Worm (Caenorhabditis elegans) whole organism, L4 larva: ENCODE results near the gene T04C12.33.

Experiments
- F10B5.3 ChIP-seq: sonication (generic microtip); optimal IDR thresholded peaks from 2 replicates; lab custom pipeline; 2016; ENCODE audit warnings: mild to moderate bottlenecking, missing genetic modification characterization, missing compliant biosample characterization
- F26F4.8 ChIP-seq: fragments of 200-800 bp; sonication (Bioruptor generic); conservative IDR thresholded peaks from 2 replicates; pipeline ENCODE4 v1.3.6; 2022; ENCODE audit warnings: missing genetic modification characterization, missing compliant biosample characterization
- F37D6.2 ChIP-seq: sonication (generic microtip); optimal IDR thresholded peaks from 2 replicates; lab custom pipeline; 2016; ENCODE audit warnings: mild to moderate bottlenecking, missing genetic modification characterization, missing compliant biosample characterization
- F49E8.2 ChIP-seq: sonication (generic microtip); optimal IDR thresholded peaks from 2 replicates; lab custom pipeline; 2016; ENCODE audit warnings: missing compliant biosample characterization, mild to moderate bottlenecking, missing genetic modification characterization, borderline replicate concordance
- T20F7.1 ChIP-seq: fragments of 200-800 bp; sonication (Bioruptor generic); optimal IDR thresholded peaks from 2 replicates; lab custom pipeline; 2018; ENCODE audit warnings: mild to moderate bottlenecking, missing genetic modification characterization, missing compliant biosample characterization
- Y105C5A.15 ChIP-seq: fragments of 200-800 bp; sonication (Bioruptor generic); IDR thresholded peaks from 2 replicates; pipeline ENCODE4 v1.3.6; 2022; ENCODE audit warnings: missing genetic modification characterization, missing compliant biosample characterization
- Y48G9A.11 ChIP-seq: fragments of 200-800 bp; sonication (Bioruptor generic); IDR thresholded peaks from 2 replicates; pipeline ENCODE4 v1.3.6; 2022; ENCODE audit warnings: missing genetic modification reagents, missing genetic modification characterization, missing compliant biosample characterization
- Y75B8A.6 ChIP-seq: fragments of 200-800 bp; sonication (Bioruptor generic); IDR thresholded peaks from 2 replicates; pipeline ENCODE4 v1.3.6; 2022; ENCODE audit warnings: missing genetic modification reagents, missing genetic modification characterization, missing compliant biosample characterization
- ZK337.2 ChIP-seq: fragments of 200-800 bp; sonication (Bioruptor generic); IDR thresholded peaks from 2 replicates; pipeline ENCODE4 v1.3.6; 2022; ENCODE audit warnings: missing genetic modification reagents, missing genetic modification characterization, missing compliant biosample characterization
- aha-1 ChIP-seq: fragments of 150-350 bp; peaks from one replicate; lab custom pipeline; 2014; ENCODE audit warnings: missing biosample characterization, missing genetic modification characterization
- arid-1 ChIP-seq: fragments of 200-800 bp; sonication (Bioruptor generic); conservative IDR thresholded peaks from 2 replicates; pipeline ENCODE4 v1.3.6; 2022; ENCODE audit warnings: missing genetic modification reagents, missing genetic modification characterization, missing compliant biosample characterization
- ceh-20 ChIP-seq: fragments of 200-800 bp; sonication (Bioruptor generic); IDR thresholded peaks from 2 replicates; pipeline ENCODE4 v1.3.6; 2022; ENCODE audit warnings: missing genetic modification reagents, missing genetic modification characterization, missing compliant biosample characterization
- ceh-28 ChIP-seq: fragments of 150-350 bp; optimal IDR thresholded peaks from 2 replicates; lab custom pipeline; 2014; ENCODE audit warnings: missing biosample characterization, missing genetic modification reagents, missing genetic modification characterization
- daf-19 ChIP-seq: fragments of 200-800 bp; sonication (Bioruptor generic); conservative IDR thresholded peaks from 2 replicates; pipeline ENCODE4 v1.3.6; 2022; ENCODE audit warnings: missing genetic modification characterization, missing compliant biosample characterization
- daf-8 ChIP-seq: fragments of 200-800 bp; sonication (Bioruptor generic); IDR thresholded peaks from 2 replicates; pipeline ENCODE4 v1.3.6; 2022; ENCODE audit warnings: missing genetic modification characterization, missing compliant biosample characterization
- dmd-6 ChIP-seq: fragments of 200-800 bp; sonication (Bioruptor generic); IDR thresholded peaks from 2 replicates; pipeline ENCODE4 v1.3.6; 2022; ENCODE audit warnings: missing genetic modification reagents, missing genetic modification characterization, missing compliant biosample characterization
- dmd-8 ChIP-seq: fragments of 200-800 bp; sonication (Bioruptor generic); IDR thresholded peaks from 2 replicates; pipeline ENCODE4 v1.3.6; 2022; ENCODE audit warnings: missing genetic modification characterization, missing compliant biosample characterization
- dpl-1 ChIP-seq: fragments of 150-350 bp; optimal IDR thresholded peaks from 2 replicates; lab custom pipeline; 2014; ENCODE audit warnings: missing biosample characterization, missing genetic modification reagents, missing genetic modification characterization
- dve-1 ChIP-seq: sonication (generic microtip); optimal IDR thresholded peaks from 2 replicates; lab custom pipeline; 2017; ENCODE audit warnings: antibody characterized with exemption, mild to moderate bottlenecking, missing genetic modification characterization, missing compliant biosample characterization; ENCODE audit not compliant: insufficient read depth
- fkh-10 ChIP-seq: fragments of 150-350 bp; optimal IDR thresholded peaks from 2 replicates; lab custom pipeline; 2014; ENCODE audit warnings: missing biosample characterization, missing genetic modification reagents, missing genetic modification characterization
- fos-1 ChIP-seq: fragments of 150-350 bp; optimal IDR thresholded peaks from 2 replicates; lab custom pipeline; 2014; ENCODE audit warnings: missing biosample characterization, missing genetic modification characterization
- gei-8 ChIP-seq: fragments of 200-800 bp; sonication (Bioruptor generic); optimal IDR thresholded peaks from 2 replicates; lab custom pipeline; 2018; ENCODE audit warnings: mild to moderate bottlenecking, missing genetic modification characterization, missing compliant biosample characterization
- hif-1 ChIP-seq, 2 experiments: sonication (generic microtip); optimal IDR thresholded peaks; 2 replicates each; lab custom pipeline; 2016 to 2017; ENCODE audit warnings: missing compliant biosample characterization in 2 of 2, missing genetic modification characterization in 2 of 2, missing genetic modification reagents in 2 of 2, missing genotype in 2 of 2, mild to moderate bottlenecking in 1 of 2
- hlh-11 ChIP-seq: fragments of 200-800 bp; sonication (Bioruptor generic); optimal IDR thresholded peaks from 2 replicates; lab custom pipeline; 2018; ENCODE audit warnings: mild to moderate bottlenecking, missing genetic modification characterization, missing compliant biosample characterization
- hlh-30 ChIP-seq: sonication (generic microtip); optimal IDR thresholded peaks from 2 replicates; lab custom pipeline; 2017; ENCODE audit warnings: antibody characterized with exemption, mild to moderate bottlenecking, missing genetic modification characterization, missing compliant biosample characterization; ENCODE audit not compliant: insufficient read depth
- hmg-1.1 ChIP-seq: fragments of 200-800 bp; sonication (Bioruptor generic); IDR thresholded peaks from 2 replicates; pipeline ENCODE4 v1.3.6; 2022; ENCODE audit warnings: missing genetic modification reagents, missing genetic modification characterization, missing compliant biosample characterization
- lin-1 ChIP-seq: fragments of 200-800 bp; sonication (Bioruptor generic); IDR thresholded peaks from 2 replicates; pipeline ENCODE4 v1.3.6; 2022; ENCODE audit warnings: missing genetic modification reagents, missing genetic modification characterization, missing compliant biosample characterization
- lin-39 ChIP-seq: fragments of 150-350 bp; optimal IDR thresholded peaks from 2 replicates; lab custom pipeline; 2014; ENCODE audit warnings: missing biosample characterization, missing genetic modification reagents, missing genetic modification characterization
- mdt-29 ChIP-seq: fragments of 200-800 bp; sonication (Bioruptor generic); IDR thresholded peaks from 2 replicates; pipeline ENCODE4 v1.3.6; 2022; ENCODE audit warnings: missing genetic modification reagents, missing genetic modification characterization, missing compliant biosample characterization
- mep-1 ChIP-seq: fragments of 150-350 bp; sonication (generic microtip); optimal IDR thresholded peaks from 3 replicates; lab custom pipeline; 2014; ENCODE audit warnings: missing biosample characterization, missing genetic modification characterization
- mxl-2 ChIP-seq: fragments of 200-800 bp; sonication (Bioruptor generic); conservative IDR thresholded peaks from 2 replicates; pipeline ENCODE4 v1.3.6; 2022; ENCODE audit warnings: missing genetic modification reagents, missing genetic modification characterization, missing compliant biosample characterization
- mxl-3 ChIP-seq: fragments of 200-800 bp; sonication (Bioruptor generic); optimal IDR thresholded peaks from 2 replicates; lab custom pipeline; 2018; ENCODE audit warnings: mild to moderate bottlenecking, missing genetic modification characterization, missing compliant biosample characterization
- nhr-102 ChIP-seq: sonication (generic microtip); optimal IDR thresholded peaks from 2 replicates; lab custom pipeline; 2016; ENCODE audit warnings: mild to moderate bottlenecking, missing genetic modification characterization, moderate library complexity, missing compliant biosample characterization
- nhr-237 ChIP-seq: sonication (generic microtip); optimal IDR thresholded peaks from 2 replicates; lab custom pipeline; 2017; ENCODE audit warnings: missing biosample characterization, missing genetic modification characterization
- nhr-6 ChIP-seq: fragments of 150-350 bp; optimal IDR thresholded peaks from 2 replicates; lab custom pipeline; 2014; ENCODE audit warnings: missing biosample characterization, missing genetic modification characterization
- pha-4 ChIP-seq, 2 experiments: fragments of 150-350 bp in 1 of 2; fragments of 200-800 bp in 1 of 2; sonication (Bioruptor generic) in 1 of 2; IDR thresholded peaks in 1 of 2; optimal IDR thresholded peaks in 1 of 2; 2 replicates each; pipeline versions ENCODE4 v1.3.6 to Lab custom; 2014 to 2022; ENCODE audit warnings: missing genetic modification characterization in 2 of 2, missing genetic modification reagents in 2 of 2, missing biosample characterization in 1 of 2, missing compliant biosample characterization in 1 of 2
- php-3 ChIP-seq: fragments of 200-800 bp; sonication (Bioruptor generic); IDR thresholded peaks from 2 replicates; pipeline ENCODE4 v1.3.6; 2022; ENCODE audit warnings: missing genetic modification reagents, missing genetic modification characterization, missing compliant biosample characterization
- pqm-1 ChIP-seq: sonication (generic microtip); optimal IDR thresholded peaks from 2 replicates; lab custom pipeline; 2017; ENCODE audit warnings: missing biosample characterization, missing genetic modification characterization
- saeg-2 ChIP-seq: fragments of 200-800 bp; sonication (Bioruptor generic); IDR thresholded peaks from 2 replicates; pipeline ENCODE4 v1.3.6; 2022; ENCODE audit warnings: missing genetic modification reagents, missing genetic modification characterization, missing compliant biosample characterization
- skn-1 ChIP-seq: fragments of 150-350 bp; optimal IDR thresholded peaks from 2 replicates; lab custom pipeline; 2014; ENCODE audit warnings: missing biosample characterization, missing genetic modification characterization
- snpc-4 ChIP-seq: fragments of 150-350 bp; optimal IDR thresholded peaks from 2 replicates; lab custom pipeline; 2014; ENCODE audit warnings: missing biosample characterization, missing genetic modification characterization
- spr-1 ChIP-seq: sonication (generic microtip); optimal IDR thresholded peaks from 2 replicates; lab custom pipeline; 2016; ENCODE audit warnings: mild to moderate bottlenecking, missing genetic modification characterization, missing compliant biosample characterization
- tra-1 ChIP-seq: fragments of 200-800 bp; sonication (Bioruptor generic); IDR thresholded peaks from 2 replicates; pipeline ENCODE4 v1.3.6; 2022; ENCODE audit warnings: missing genetic modification reagents, missing genetic modification characterization, missing compliant biosample characterization
- unc-130 ChIP-seq: sonication (generic microtip); optimal IDR thresholded peaks from 2 replicates; lab custom pipeline; 2016; ENCODE audit warnings: missing genetic modification reagents, missing genetic modification characterization, missing compliant biosample characterization
- unc-39 ChIP-seq: sonication (generic microtip); optimal IDR thresholded peaks from 2 replicates; lab custom pipeline; 2017; ENCODE audit warnings: missing biosample characterization, missing genetic modification characterization
- unc-62 ChIP-seq, 3 experiments: fragments of 150-350 bp in 1 of 3; sonication (generic microtip); optimal IDR thresholded peaks in 2 of 3; peaks in 1 of 3; 1 replicate in 1 of 3; 2 replicates in 2 of 3; lab custom pipeline; 2014 to 2017; ENCODE audit warnings: missing biosample characterization in 3 of 3, missing genetic modification characterization in 3 of 3, missing genetic modification reagents in 3 of 3, missing genotype in 1 of 3
- zfp-2 ChIP-seq: sonication (generic microtip); optimal IDR thresholded peaks from 2 replicates; lab custom pipeline; 2016; ENCODE audit warnings: mild to moderate bottlenecking, missing genetic modification characterization, missing compliant biosample characterization
- zfp-3 ChIP-seq: fragments of 200-800 bp; sonication (Bioruptor generic); conservative IDR thresholded peaks from 2 replicates; pipeline ENCODE4 v1.3.6; 2022; ENCODE audit warnings: missing genetic modification reagents, missing genetic modification characterization, missing compliant biosample characterization
- ztf-7 ChIP-seq: fragments of 150-350 bp; optimal IDR thresholded peaks from 2 replicates; lab custom pipeline; 2014; ENCODE audit warnings: missing biosample characterization, missing genetic modification characterization

T04C12.33 gene

DNA sequence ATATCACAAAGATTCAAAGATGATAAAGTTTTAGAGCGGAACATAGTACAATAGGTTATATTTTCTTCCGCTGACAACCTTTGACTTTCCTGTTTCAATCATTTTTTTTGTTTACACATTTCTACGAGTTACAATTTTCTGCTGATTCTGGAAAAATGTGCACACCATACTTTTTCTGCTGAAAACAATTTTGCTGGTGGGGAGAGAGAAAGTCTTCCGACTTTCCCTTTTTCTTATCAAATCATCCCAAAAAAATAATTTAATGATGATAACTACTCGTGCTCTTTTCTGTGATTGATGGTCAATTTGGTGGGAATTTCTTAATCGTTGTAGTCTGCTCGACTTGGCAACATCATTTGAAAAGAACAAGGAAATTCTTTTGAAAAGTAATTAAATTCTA lies 44.4 kb upstream of the T04C12.33 start (continued):
- TF ChIP-seq F26F4.8 (GFP tag; lab: Robert Waterston, UW) (no peak), lin-1 (GFP tag; lab: Robert Waterston, UW) (0 out of 2 replicates have a peak, but pooled peaks have one; percentile 26), zfp-3 (no peak), ZK337.2 (GFP tag; lab: Robert Waterston, UW) (no peak), nhr-102 (no peak), gei-8 (GFP tag; lab: Kevin White, UChicago) (no peak), ceh-28 (no peak), dmd-8 (GFP tag; lab: Robert Waterston, UW) (no peak), dve-1 (tag; lab: Kevin White, UChicago) (peak; percentile 38), hlh-30 (no peak), daf-8 (GFP tag; lab: Robert Waterston, UW) (no peak), snpc-4 (tag; lab: Kevin White, UChicago) (no peak), F10B5.3 (tag; lab: Kevin White, UChicago) (no peak), unc-39 (tag; lab: Kevin White, UChicago) (no peak), php-3 (GFP tag; lab: Robert Waterston, UW) (0 out of 2 replicates have a peak, but pooled peaks have one; percentile 53), Y48G9A.11 (GFP tag; lab: Robert Waterston, UW) (no peak), daf-19 (GFP tag; lab: Robert Waterston, UW) (no peak), fos-1 (tag; lab: Kevin White, UChicago) (no peak), dmd-6 (peak; percentile 88), mdt-29 (GFP tag; lab: Robert Waterston, UW) (no peak), lin-39 (no peak), fkh-10 (GFP tag; lab: Kevin White, UChicago) (no peak), saeg-2 (GFP tag; lab: Robert Waterston, UW) (no peak), spr-1 (tag; lab: Kevin White, UChicago) (no peak), nhr-6 (tag; lab: Kevin White, UChicago) (no peak), Y105C5A.15 (GFP tag; lab: Robert Waterston, UW) (no peak), Y75B8A.6 (GFP tag; lab: Robert Waterston, UW) (no peak), tra-1 (GFP tag; lab: Robert Waterston, UW) (0 out of 2 replicates have a peak, but pooled peaks have one; percentile 19), skn-1 (tag; lab: Kevin White, UChicago) (no peak), nhr-237 (tag; lab: Kevin White, UChicago) (no peak), ztf-7 (tag; lab: Kevin White, UChicago) (no peak), pqm-1 (tag; lab: Kevin White, UChicago) (peak; percentile 27), pha-4 (GFP tag; IDR thresholded peaks at IDR 0.05; lab: Robert Waterston, UW) (no peak), pha-4 (tag; optimal IDR thresholded peaks at IDR 0.05; lab: Kevin White, UChicago) (no peak), F49E8.2 (tag; lab: Kevin White, UChicago) (no peak), mxl-3 (GFP tag; lab: Kevin White, UChicago) (no peak), hlh-11 (tag; lab: Kevin White, UChicago) (peak; percentile 65), hif-1 (tag; optimal IDR thresholded peaks at IDR 0.05; lab: Kevin White, UChicago) (no peak), mep-1 (tag; lab: Kevin White, UChicago) (no peak), arid-1 (GFP tag; lab: Robert Waterston, UW) (no peak)

- 0 out of 2 replicates have a peak, but pooled peaks have one; percentile 38 for TF ChIP-seq mxl-2 (GFP tag; lab: Robert Waterston, UW)
- TF ChIP-seq dpl-1 (GFP tag; lab: Kevin White, UChicago): no peak
- peak; percentile 49 for TF ChIP-seq pqm-1 (tag; lab: Kevin White, UChicago)
- no peak for TF ChIP-seq F37D6.2 (tag; lab: Kevin White, UChicago)
- TF ChIP-seq hmg-1.1 (GFP tag; lab: Robert Waterston, UW): no peak
- TF ChIP-seq ceh-20 (GFP tag; lab: Robert Waterston, UW): peak; percentile 22; the same call in 1 of the 2 replicates
- peak; percentile 86 for TF ChIP-seq hlh-11 (tag; lab: Kevin White, UChicago)
- peak; percentile 78 for TF ChIP-seq tra-1 (GFP tag; lab: Robert Waterston, UW)
- TF ChIP-seq F10B5.3 (tag; lab: Kevin White, UChicago): no peak
- TF ChIP-seq T20F7.1: peak; percentile 45
- peak in 1 of 2 experiments; percentile 5 for TF ChIP-seq unc-62 (GFP tag; optimal IDR thresholded peaks at IDR 0.05 in 1 of 2; lab: Kevin White, UChicago)
- no peak for TF ChIP-seq unc-62 (tag; optimal IDR thresholded peaks at IDR 0.05; lab: Kevin White, UChicago)
- TF ChIP-seq php-3 (GFP tag; lab: Robert Waterston, UW): peak; percentile 45; the same call in 1 of the 2 replicates
- TF ChIP-seq hif-1 (tag; optimal IDR thresholded peaks at IDR 0.05; lab: Kevin White, UChicago): no peak
- no peak for TF ChIP-seq zfp-2 (tag; lab: Kevin White, UChicago)
- peak; percentile 58 for TF ChIP-seq aha-1 (tag; lab: Kevin White, UChicago)
- no peak for TF ChIP-seq pha-4 (GFP tag; IDR thresholded peaks at IDR 0.05; lab: Robert Waterston, UW)
- no peak for TF ChIP-seq pha-4 (tag; optimal IDR thresholded peaks at IDR 0.05; lab: Kevin White, UChicago)
- no peak for TF ChIP-seq unc-130
These were observed 42.9 kb upstream of the T04C12.33 start for ce11 chrV:11009124-11009524.
